Fruit fly (Drosophila melanogaster): ENCODE results near the gene CG13041.

DNA sequence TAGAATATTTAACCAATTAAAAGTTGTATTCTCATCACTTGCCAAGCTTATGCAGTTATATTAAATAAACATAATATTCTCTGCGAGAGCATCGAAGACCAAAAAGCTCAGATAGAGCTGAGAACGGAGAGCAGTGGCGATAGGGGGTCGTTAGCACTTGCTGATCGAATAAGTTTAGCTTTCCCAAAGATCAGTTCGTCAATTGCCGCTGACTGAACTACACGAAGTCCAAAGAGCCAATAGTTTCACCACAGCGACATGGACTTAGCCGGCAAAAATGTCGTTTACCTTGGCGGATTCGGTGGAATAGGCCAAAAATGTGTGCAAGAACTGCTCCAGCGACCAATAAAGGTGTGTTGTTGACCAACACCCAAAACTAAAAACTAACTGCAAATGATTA, 48.9 kb upstream of the CG13041 start, which contains the start of gene CG4842:
- no peak for TF ChIP-seq Hr96 (GFP tag; optimal IDR thresholded peaks at IDR 0.05)
- no peak for TF ChIP-seq Clk (GFP tag; optimal IDR thresholded peaks at IDR 0.05)
- TF ChIP-seq CG7045 (GFP tag; optimal IDR thresholded peaks at IDR 0.05) = no peak
